Fruit fly (Drosophila melanogaster) whole organism, embryonic: ENCODE measurements around the gene COX7AL2.

Experiments used
- Ada2b ChIP-seq: fragments of 200-800 bp; sonication (Bioruptor generic); IDR thresholded peaks from 2 replicates; pipeline ENCODE4 v1.3.6; 2022; ENCODE audit warnings: missing biosample characterization, missing genetic modification characterization
- B-H2 ChIP-seq: fragments of 200-800 bp; sonication (Bioruptor generic); optimal IDR thresholded peaks from 2 replicates; lab custom pipeline; 2018; ENCODE audit warnings: missing biosample characterization, mild to moderate bottlenecking, missing genetic modification characterization
- CG10267 ChIP-seq: fragments of 200-800 bp; sonication (Bioruptor generic); optimal IDR thresholded peaks from 2 replicates; lab custom pipeline; 2018; ENCODE audit warnings: missing biosample characterization, mild to moderate bottlenecking, missing genetic modification characterization, moderate library complexity
- CG10321 ChIP-seq: fragments of 200-800 bp; sonication (Bioruptor generic); IDR thresholded peaks from 2 replicates; pipeline ENCODE4 v1.3.6; 2022; ENCODE audit warnings: missing biosample characterization, missing genetic modification characterization
- CG12155 ChIP-seq: fragments of 200-800 bp; sonication (Bioruptor generic); optimal IDR thresholded peaks from 3 replicates; lab custom pipeline; 2016; ENCODE audit warnings: missing biosample characterization, missing genetic modification characterization
- CG12299 ChIP-seq: fragments of 200-800 bp; sonication (Bioruptor generic); optimal IDR thresholded peaks from 2 replicates; lab custom pipeline; 2018; ENCODE audit warnings: missing biosample characterization, mild to moderate bottlenecking, missing genetic modification characterization
- CG14860 ChIP-seq: fragments of 200-800 bp; sonication (Bioruptor generic); IDR thresholded peaks from 3 replicates; pipeline ENCODE4 v1.3.6; 2022; ENCODE audit warnings: missing biosample characterization, missing genetic modification characterization; ENCODE audit not compliant: partially characterized antibody
- CG15479 ChIP-seq: fragments of 200-800 bp; sonication (Bioruptor generic); optimal IDR thresholded peaks from 3 replicates; lab custom pipeline; 2019; ENCODE audit warnings: missing biosample characterization, mild to moderate bottlenecking, missing genetic modification characterization, moderate library complexity
- CG1832 ChIP-seq: fragments of 200-800 bp; sonication (Bioruptor generic); optimal IDR thresholded peaks from 2 replicates; lab custom pipeline; 2017; ENCODE audit warnings: missing biosample characterization, mild to moderate bottlenecking, missing genetic modification characterization, inconsistent platforms
- CG18619 ChIP-seq: fragments of 200-800 bp; sonication (Bioruptor generic); optimal IDR thresholded peaks from 3 replicates; lab custom pipeline; 2017; ENCODE audit warnings: missing biosample characterization, mild to moderate bottlenecking, missing genetic modification characterization
- CG18764 ChIP-seq: fragments of 200-800 bp; sonication (Bioruptor generic); optimal IDR thresholded peaks from 3 replicates; lab custom pipeline; 2016; ENCODE audit warnings: missing biosample characterization, missing genetic modification characterization
- CG2120 ChIP-seq: fragments of 200-800 bp; sonication (Bioruptor generic); optimal IDR thresholded peaks from 3 replicates; lab custom pipeline; 2016; ENCODE audit warnings: missing biosample characterization, missing genetic modification characterization
- CG2199 ChIP-seq: fragments of 200-800 bp; sonication (Bioruptor generic); IDR thresholded peaks from 3 replicates; pipeline ENCODE4 v1.3.6; 2022; ENCODE audit warnings: missing biosample characterization, missing genetic modification characterization
- CG2875 ChIP-seq: fragments of 200-800 bp; sonication (Bioruptor generic); optimal IDR thresholded peaks from 2 replicates; lab custom pipeline; 2017; ENCODE audit warnings: missing biosample characterization, mild to moderate bottlenecking, missing genetic modification characterization, missing genetic modification reagents
- CG33213 ChIP-seq: fragments of 200-800 bp; sonication (Bioruptor generic); optimal IDR thresholded peaks from 3 replicates; lab custom pipeline; 2016; ENCODE audit warnings: missing biosample characterization, missing genetic modification characterization
- CG34376 ChIP-seq: fragments of 200-800 bp; sonication (Bioruptor generic); optimal IDR thresholded peaks from 2 replicates; lab custom pipeline; 2018; ENCODE audit warnings: missing biosample characterization, mild to moderate bottlenecking, missing genetic modification characterization
- CG43689 ChIP-seq: fragments of 200-800 bp; sonication (Bioruptor generic); IDR thresholded peaks from 2 replicates; pipeline ENCODE4 v1.3.6; 2022; ENCODE audit warnings: missing biosample characterization, missing genetic modification characterization
- CG7556 ChIP-seq: fragments of 200-800 bp; sonication (Bioruptor generic); optimal IDR thresholded peaks from 2 replicates; lab custom pipeline; 2017; ENCODE audit warnings: missing biosample characterization, mild to moderate bottlenecking, missing genetic modification characterization
- CG7963 ChIP-seq: fragments of 200-800 bp; sonication (Bioruptor generic); IDR thresholded peaks from 3 replicates; pipeline ENCODE4 v1.3.6; 2022; ENCODE audit warnings: missing biosample characterization, missing genetic modification characterization; ENCODE audit not compliant: partially characterized antibody
- CG9437 ChIP-seq: fragments of 200-800 bp; sonication (Bioruptor generic); optimal IDR thresholded peaks from 2 replicates; lab custom pipeline; 2018; ENCODE audit warnings: missing biosample characterization, mild to moderate bottlenecking, missing genetic modification characterization
- Dad ChIP-seq: fragments of 200-800 bp; sonication (Bioruptor generic); optimal IDR thresholded peaks from 3 replicates; lab custom pipeline; 2016; ENCODE audit warnings: missing biosample characterization, missing genetic modification characterization
- Dip2 ChIP-seq: fragments of 200-800 bp; sonication (Bioruptor generic); IDR thresholded peaks from 2 replicates; pipeline ENCODE4 v1.3.6; 2022; ENCODE audit warnings: missing biosample characterization, missing genetic modification characterization
- Dll ChIP-seq: fragments of 200-800 bp; sonication (Bioruptor generic); IDR thresholded peaks from 4 replicates; pipeline ENCODE4 v1.3.6; 2022; ENCODE audit warnings: missing biosample characterization, missing genetic modification characterization; ENCODE audit not compliant: partially characterized antibody
- Doc3 ChIP-seq: fragments of 200-800 bp; sonication (Bioruptor generic); IDR thresholded peaks from 3 replicates; pipeline ENCODE4 v1.3.6; 2022; ENCODE audit warnings: missing biosample characterization, missing genetic modification characterization; ENCODE audit not compliant: partially characterized antibody
- MESR4 ChIP-seq: fragments of 200-800 bp; sonication (Bioruptor generic); optimal IDR thresholded peaks from 2 replicates; lab custom pipeline; 2018; ENCODE audit warnings: missing biosample characterization, mild to moderate bottlenecking, missing genetic modification characterization, moderate library complexity
- Med ChIP-seq: fragments of 200-800 bp; sonication (Bioruptor generic); peaks from one replicate; lab custom pipeline; 2016; ENCODE audit warnings: missing biosample characterization, missing genetic modification characterization, mild to moderate bottlenecking, inconsistent platforms, moderate library complexity
- Oaz ChIP-seq: fragments of 200-800 bp; sonication (Bioruptor generic); IDR thresholded peaks from 2 replicates; pipeline ENCODE4 v1.3.6; 2022; ENCODE audit warnings: missing biosample characterization, missing genetic modification characterization
- Sry-δ ChIP-seq: fragments of 200-800 bp; sonication (Bioruptor generic); optimal IDR thresholded peaks from 2 replicates; lab custom pipeline; 2016; ENCODE audit warnings: missing biosample characterization, missing genetic modification characterization
- btn ChIP-seq: fragments of 200-800 bp; sonication (Bioruptor generic); optimal IDR thresholded peaks from 2 replicates; lab custom pipeline; 2016; ENCODE audit warnings: missing biosample characterization, missing genetic modification characterization
- cad ChIP-seq: fragments of >200 bp; optimal IDR thresholded peaks from 2 replicates; lab custom pipeline; 2017; ENCODE audit warnings: missing biosample characterization, missing genetic modification characterization
- cato ChIP-seq: fragments of 200-800 bp; sonication (Bioruptor generic); optimal IDR thresholded peaks from 2 replicates; lab custom pipeline; 2016; ENCODE audit warnings: missing biosample characterization, missing genetic modification characterization, borderline replicate concordance
- chinmo ChIP-seq: fragments of 200-800 bp; sonication (Bioruptor generic); IDR thresholded peaks from 4 replicates; pipeline ENCODE4 v1.3.6; 2022; ENCODE audit warnings: missing biosample characterization, missing genetic modification characterization; ENCODE audit not compliant: partially characterized antibody
- chm ChIP-seq: fragments of 200-800 bp; sonication (Bioruptor generic); IDR thresholded peaks from 2 replicates; pipeline ENCODE4 v1.3.6; 2022; ENCODE audit warnings: missing biosample characterization, missing genetic modification characterization
- ci ChIP-seq: fragments of 200-800 bp; sonication (Bioruptor generic); IDR thresholded peaks from 3 replicates; pipeline ENCODE4 v1.3.6; 2022; ENCODE audit warnings: missing biosample characterization, missing genetic modification characterization
- gce ChIP-seq: fragments of 200-800 bp; sonication (Bioruptor generic); IDR thresholded peaks from 3 replicates; pipeline ENCODE4 v1.3.6; 2022; ENCODE audit warnings: missing biosample characterization, missing genetic modification characterization
- gsb-n ChIP-seq: fragments of 200-800 bp; sonication (Bioruptor generic); optimal IDR thresholded peaks from 3 replicates; lab custom pipeline; 2018; ENCODE audit warnings: missing biosample characterization, mild to moderate bottlenecking, missing genetic modification characterization
- her ChIP-seq: fragments of 200-800 bp; sonication (Bioruptor generic); optimal IDR thresholded peaks from 2 replicates; lab custom pipeline; 2016; ENCODE audit warnings: missing biosample characterization, missing genetic modification characterization
- insv ChIP-seq, 2 experiments: fragments of 200-800 bp; sonication (Bioruptor generic); optimal IDR thresholded peaks; 3 replicates each; lab custom pipeline; 2016 to 2018; ENCODE audit warnings: missing biosample characterization in 2 of 2, missing genetic modification characterization in 2 of 2
- jing ChIP-seq: fragments of 200-800 bp; sonication (Bioruptor generic); optimal IDR thresholded peaks from 2 replicates; lab custom pipeline; 2018; ENCODE audit warnings: missing biosample characterization, mild to moderate bottlenecking, missing genetic modification characterization
- lov ChIP-seq, 2 experiments: fragments of 200-800 bp in 1 of 2; fragments of >200 bp in 1 of 2; sonication (Bioruptor generic) in 1 of 2; IDR thresholded peaks in 1 of 2; optimal IDR thresholded peaks in 1 of 2; 2 replicates in 1 of 2; 3 replicates in 1 of 2; pipeline versions ENCODE4 v1.3.6 to Lab custom; 2017 to 2022; ENCODE audit warnings: missing biosample characterization in 1 of 2, missing genetic modification characterization in 1 of 2
- mld ChIP-seq: fragments of 200-800 bp; sonication (Bioruptor generic); IDR thresholded peaks from 3 replicates; pipeline ENCODE4 v1.3.6; 2022; ENCODE audit warnings: missing biosample characterization, missing genetic modification characterization; ENCODE audit not compliant: partially characterized antibody
- nom ChIP-seq: fragments of 200-800 bp; sonication (Bioruptor generic); optimal IDR thresholded peaks from 2 replicates; lab custom pipeline; 2017; ENCODE audit warnings: missing biosample characterization, missing genetic modification characterization, mild to moderate bottlenecking, moderate library complexity, missing genetic modification reagents
- org-1 ChIP-seq: fragments of 200-800 bp; sonication (Bioruptor generic); optimal IDR thresholded peaks from 2 replicates; lab custom pipeline; 2017; ENCODE audit warnings: missing biosample characterization, missing genetic modification characterization
- sens-2 ChIP-seq: fragments of 200-800 bp; sonication (Bioruptor generic); IDR thresholded peaks from 2 replicates; pipeline ENCODE4 v1.3.6; 2022; ENCODE audit warnings: missing biosample characterization, missing genetic modification characterization
- slbo ChIP-seq: fragments of 200-800 bp; sonication (Bioruptor generic); IDR thresholded peaks from 2 replicates; pipeline ENCODE4 v1.3.6; 2022; ENCODE audit warnings: missing biosample characterization, missing genetic modification characterization
- stc ChIP-seq: fragments of 200-800 bp; sonication (Bioruptor generic); IDR thresholded peaks from 2 replicates; pipeline ENCODE4 v1.3.6; 2022; ENCODE audit warnings: missing biosample characterization, missing genetic modification characterization
- tgo ChIP-seq: fragments of 200-800 bp; sonication (Bioruptor generic); IDR thresholded peaks from 3 replicates; pipeline ENCODE4 v1.3.6; 2022; ENCODE audit warnings: missing biosample characterization, missing genetic modification characterization
- unpg ChIP-seq: fragments of 200-800 bp; sonication (Bioruptor generic); optimal IDR thresholded peaks from 3 replicates; lab custom pipeline; 2018; ENCODE audit warnings: missing biosample characterization, mild to moderate bottlenecking, missing genetic modification characterization, moderate library complexity
- vnd ChIP-seq: fragments of 200-800 bp; sonication (Bioruptor generic); IDR thresholded peaks from 3 replicates; pipeline ENCODE4 v1.3.6; 2022; ENCODE audit warnings: missing biosample characterization, missing genetic modification characterization; ENCODE audit not compliant: partially characterized antibody
- vvl ChIP-seq: fragments of 200-800 bp; sonication (Bioruptor generic); IDR thresholded peaks from 2 replicates; pipeline ENCODE4 v1.3.6; 2022; ENCODE audit warnings: missing biosample characterization, missing genetic modification characterization

Gene COX7AL2

DNA sequence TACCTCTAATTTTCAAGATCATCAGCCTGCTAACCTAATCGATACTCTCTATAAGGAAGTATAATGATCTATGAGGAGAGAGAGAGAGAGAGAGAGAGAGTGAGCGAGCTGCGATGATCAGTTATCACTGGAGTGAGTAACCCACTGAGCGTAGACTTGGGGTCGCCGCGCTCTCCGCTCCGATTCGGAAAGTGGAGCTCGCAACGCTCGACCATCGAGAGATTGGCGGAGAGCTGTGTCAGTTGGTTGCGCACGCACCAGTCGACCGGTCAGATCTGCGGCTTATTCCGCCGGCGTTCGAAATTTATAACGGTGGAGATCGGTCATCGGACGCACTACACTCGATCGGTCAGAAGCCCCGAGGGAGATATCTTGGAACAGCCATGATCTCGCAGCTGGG, 44.4 kb upstream of the COX7AL2 start, which contains the start of gene CG4267 (continued):
- TF ChIP-seq chm (GFP tag; lab: Robert Waterston, UW), result peak; percentile 60
- TF ChIP-seq CG10267 (tag; lab: Kevin White, UChicago), result no peak
- no peak for TF ChIP-seq CG1832 (GFP tag; lab: Kevin White, UChicago)
- no peak for TF ChIP-seq jing (GFP tag; lab: Kevin White, UChicago)
- TF ChIP-seq CG34376 (GFP tag; lab: Kevin White, UChicago), result no peak
- TF ChIP-seq nom (GFP tag; lab: Kevin White, UChicago), result no peak
- TF ChIP-seq insv (GFP tag; optimal IDR thresholded peaks at IDR 0.05; lab: Kevin White, UChicago), result no peak
- TF ChIP-seq CG2199 (GFP tag; lab: Robert Waterston, UW), result no peak
- TF ChIP-seq Dad (GFP tag; lab: Kevin White, UChicago), result no peak
- TF ChIP-seq CG7556 (GFP tag; lab: Kevin White, UChicago), result no peak
- TF ChIP-seq cato (GFP tag; lab: Kevin White, UChicago), result no peak
- no peak for TF ChIP-seq CG2120 (GFP tag; lab: Kevin White, UChicago)
- TF ChIP-seq vnd (GFP tag; lab: Robert Waterston, UW), result no peak
- TF ChIP-seq CG18764 (GFP tag; lab: Kevin White, UChicago), result no peak
- no peak for TF ChIP-seq cad
- TF ChIP-seq Oaz (GFP tag; lab: Robert Waterston, UW), result no peak
- 0 out of 2 replicates have a peak, but pooled peaks have one; percentile 24 for TF ChIP-seq slbo (GFP tag; lab: Robert Waterston, UW)
- no peak for TF ChIP-seq B-H2 (GFP tag; lab: Kevin White, UChicago)
- no peak for TF ChIP-seq CG18619 (GFP tag; lab: Kevin White, UChicago)
- no peak for TF ChIP-seq Sry-δ (GFP tag; lab: Kevin White, UChicago)
- TF ChIP-seq btn (GFP tag; lab: Kevin White, UChicago), result no peak
- TF ChIP-seq CG9437 (GFP tag; lab: Kevin White, UChicago), result no peak
- peak; percentile 63 for TF ChIP-seq Dll (GFP tag; lab: Robert Waterston, UW)
- TF ChIP-seq CG2875 (GFP tag; lab: Kevin White, UChicago), result no peak
- no peak for TF ChIP-seq MESR4 (GFP tag; lab: Kevin White, UChicago)
- TF ChIP-seq gce (GFP tag; lab: Robert Waterston, UW), result 0 out of 3 replicates have a peak, but pooled peaks have one; percentile 9
- no peak for TF ChIP-seq tgo
- TF ChIP-seq Ada2b (GFP tag; lab: Robert Waterston, UW), result no peak
- TF ChIP-seq Med (GFP tag; lab: Kevin White, UChicago), result peak; percentile 80
- TF ChIP-seq gsb-n, result no peak
- no peak for TF ChIP-seq sens-2 (GFP tag; lab: Robert Waterston, UW)
- no peak for TF ChIP-seq CG12299 (tag; lab: Kevin White, UChicago)
- no peak for TF ChIP-seq CG7963 (GFP tag; lab: Robert Waterston, UW)
- TF ChIP-seq vvl (GFP tag; lab: Robert Waterston, UW), result peak; percentile 40; the same call in 1 of the 2 replicates
- no peak for TF ChIP-seq her
- no peak for TF ChIP-seq org-1
- TF ChIP-seq CG15479 (GFP tag; lab: Kevin White, UChicago), result no peak
- TF ChIP-seq CG12155 (GFP tag; lab: Kevin White, UChicago), result no peak
- no peak for TF ChIP-seq CG10321
- no peak for TF ChIP-seq mld (GFP tag; lab: Robert Waterston, UW)
- TF ChIP-seq CG43689 (GFP tag; lab: Robert Waterston, UW), result no peak
- no peak for TF ChIP-seq lov (optimal IDR thresholded peaks at IDR 0.05; lab: Kevin White, UChicago)
- TF ChIP-seq lov (GFP tag; IDR thresholded peaks at IDR 0.05; lab: Robert Waterston, UW), result no peak
- peak; percentile 52; the same call in 1 of the 3 replicates for TF ChIP-seq ci
- TF ChIP-seq CG33213, result no peak
- TF ChIP-seq CG14860 (GFP tag; lab: Robert Waterston, UW), result no peak
- TF ChIP-seq chinmo (GFP tag; lab: Robert Waterston, UW), result peak; percentile 90; the same call in 3 of the 4 replicates
- TF ChIP-seq Dip2 (GFP tag; lab: Robert Waterston, UW), result no peak
- TF ChIP-seq stc, result no peak
- TF ChIP-seq Doc3, result peak; percentile 32; the same call in 1 of the 3 replicates
- no peak for TF ChIP-seq unpg (GFP tag; lab: Kevin White, UChicago)
